Worm (Caenorhabditis elegans): ENCODE data around the gene lgc-42.

The lgc-42 gene

ce11 chrIII:1981467-1981866 lies 16.2 kb upstream of the lgc-42 start:
- TF ChIP-seq snpc-1.1 (tag; optimal IDR thresholded peaks at IDR 0.05; ENCODE audit: insufficient read depth) (no peak), tbp1 (GFP tag; optimal IDR thresholded peaks at IDR 0.05) (peak; percentile 81), rpc-1 (optimal IDR thresholded peaks at IDR 0.05) (peak; percentile 36), rpc-1 (tag; optimal IDR thresholded peaks at IDR 0.05) (peak; percentile 72), Y95B8A.8 (GFP tag; IDR thresholded peaks at IDR 0.05) (no peak), ztf-25 (GFP tag; IDR thresholded peaks at IDR 0.05) (0 out of 2 replicates have a peak, but pooled peaks have one; percentile 69)

- TF ChIP-seq F52B5.7 (tag; optimal IDR thresholded peaks at IDR 0.05) (no peak), ztf-28 (GFP tag; IDR thresholded peaks at IDR 0.05) (no peak), zim-3 (tag; optimal IDR thresholded peaks at IDR 0.05) (no peak), hmg-1.2 (GFP tag; IDR thresholded peaks at IDR 0.05) (no peak), rec-8 (tag; optimal IDR thresholded peaks at IDR 0.05) (no peak), rpc-1 (optimal IDR thresholded peaks at IDR 0.05) (peak; percentile 5), rpc-1 (tag; optimal IDR thresholded peaks at IDR 0.05) (peak; percentile 58), ekl-4 (GFP tag; IDR thresholded peaks at IDR 0.05) (no peak), B0019.2 (GFP tag; conservative IDR thresholded peaks at IDR 0.05) (no peak), snpc-3.4 (tag; optimal IDR thresholded peaks at IDR 0.05) (no peak), mel-28 (tag; optimal IDR thresholded peaks at IDR 0.05; ENCODE audit: borderline replicate concordance) (no peak), K12H6.12 (tag; optimal IDR thresholded peaks at IDR 0.05) (no peak), cebp-2 (GFP tag; IDR thresholded peaks at IDR 0.05) (no peak), tbp1 (GFP tag; optimal IDR thresholded peaks at IDR 0.05) (peak; percentile 78), tbx-9 (tag; optimal IDR thresholded peaks at IDR 0.05; ENCODE audit: borderline replicate concordance) (no peak), ets-4 (GFP tag; optimal IDR thresholded peaks at IDR 0.05) (no peak)
Measured at ce11 chrIII:1982597-1983244, 14.9 kb upstream of the lgc-42 start, which contains the start of gene srd-66. srd-66 (minus strand) TSS chrIII:1982647.

- TF ChIP-seq F55B11.4 (tag; optimal IDR thresholded peaks at IDR 0.05; ENCODE audit: borderline replicate concordance, insufficient read depth) (no peak), pbrm-1 (GFP tag; IDR thresholded peaks at IDR 0.05) (no peak), athp-1 (tag; optimal IDR thresholded peaks at IDR 0.05) (no peak), snpc-1.1 (tag; optimal IDR thresholded peaks at IDR 0.05; ENCODE audit: insufficient read depth) (no peak), mel-28 (tag; optimal IDR thresholded peaks at IDR 0.05; ENCODE audit: borderline replicate concordance) (no peak), snpc-1.3 (tag; optimal IDR thresholded peaks at IDR 0.05; ENCODE audit: insufficient read depth) (no peak), efl-1 (GFP tag; optimal IDR thresholded peaks at IDR 0.05) (no peak), K12H6.12 (tag; optimal IDR thresholded peaks at IDR 0.05) (no peak), akir-1 (GFP tag; optimal IDR thresholded peaks at IDR 0.05) (no peak), egrh-3 (GFP tag; IDR thresholded peaks at IDR 0.05) (no peak)
Measured at ce11 chrIII:1984860-1985259, 12.8 kb upstream of the lgc-42 start, which contains the start of gene Y39A3B.7. Y39A3B.7 (minus strand) TSS chrIII:1984960.

ce11 chrIII:1987693-1988092 lies 10.0 kb upstream of the lgc-42 start, which contains the start of gene Y39A3B.8:
Y39A3B.8 (plus strand) TSS chrIII:1987993.
- TF ChIP-seq lin-26 (GFP tag; IDR thresholded peaks at IDR 0.05) (no peak), nhr-120 (GFP tag; IDR thresholded peaks at IDR 0.05) (no peak), F22D6.2 (tag; optimal IDR thresholded peaks at IDR 0.05) (no peak), dox-1 (GFP tag; IDR thresholded peaks at IDR 0.05) (no peak), cebp-2 (GFP tag; IDR thresholded peaks at IDR 0.05) (no peak), fkh-3 (tag; optimal IDR thresholded peaks at IDR 0.05) (no peak), attf-6 (GFP tag; IDR thresholded peaks at IDR 0.05) (no peak), nhr-27 (tag; optimal IDR thresholded peaks at IDR 0.05) (no peak), akir-1 (GFP tag; optimal IDR thresholded peaks at IDR 0.05) (no peak), F33H1.4 (GFP tag; IDR thresholded peaks at IDR 0.05) (no peak), T26A5.8 (tag; optimal IDR thresholded peaks at IDR 0.05) (no peak), ceh-27 (GFP tag; optimal IDR thresholded peaks at IDR 0.05) (no peak), pbrm-1 (GFP tag; IDR thresholded peaks at IDR 0.05) (no peak), dpl-1 (GFP tag; optimal IDR thresholded peaks at IDR 0.05) (no peak), madf-8 (GFP tag; conservative IDR thresholded peaks at IDR 0.05) (no peak), Y53F4B.3 (GFP tag; IDR thresholded peaks at IDR 0.05) (no peak)
